Worm (Caenorhabditis elegans): ENCODE results near the gene fipr-5.

fipr-5 gene

DNA sequence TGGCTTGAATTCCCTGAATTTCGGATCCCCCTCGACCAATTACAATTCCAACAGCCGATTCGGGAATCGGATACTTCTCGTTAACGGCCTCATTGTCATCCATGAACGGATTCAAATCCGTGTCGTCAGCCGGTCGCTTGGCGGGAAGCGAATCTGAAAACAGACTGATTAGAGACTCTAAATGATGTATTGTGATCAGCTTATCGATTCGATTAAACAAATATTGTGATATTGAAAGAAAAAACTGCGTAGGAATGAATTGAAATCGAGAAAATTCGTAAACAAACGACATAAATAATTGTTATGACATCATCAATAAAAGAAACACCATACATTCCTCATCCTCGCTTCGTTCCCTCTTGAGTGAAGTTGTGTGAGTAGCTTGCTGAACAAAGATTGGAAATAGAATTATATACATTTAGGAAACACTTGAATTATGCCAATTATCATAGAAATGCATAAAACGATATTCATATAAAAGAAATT, 16.8 kb upstream of the fipr-5 start (continued):
- TF ChIP-seq zim-3 (tag; optimal IDR thresholded peaks at IDR 0.05) (peak; percentile 4), madf-3 (GFP tag; IDR thresholded peaks at IDR 0.05) (peak; percentile 88), ets-4 (GFP tag; optimal IDR thresholded peaks at IDR 0.05) (no peak), C06A6.2 (GFP tag; conservative IDR thresholded peaks at IDR 0.05) (no peak), nhr-90 (tag; optimal IDR thresholded peaks at IDR 0.05) (no peak), B0336.3 (GFP tag; IDR thresholded peaks at IDR 0.05) (peak; percentile 82), egrh-3 (GFP tag; IDR thresholded peaks at IDR 0.05) (no peak), Y53F4B.3 (GFP tag; IDR thresholded peaks at IDR 0.05) (no peak), attf-5 (GFP tag; optimal IDR thresholded peaks at IDR 0.05) (no peak), lsl-1 (GFP tag; optimal IDR thresholded peaks at IDR 0.05) (no peak), nhr-27 (tag; optimal IDR thresholded peaks at IDR 0.05) (peak; percentile 82), dpl-1 (GFP tag; optimal IDR thresholded peaks at IDR 0.05) (no peak), hsf-1 (GFP tag; IDR thresholded peaks at IDR 0.05) (0 out of 2 replicates have a peak, but pooled peaks have one; percentile 63), F10E7.11 (tag; optimal IDR thresholded peaks at IDR 0.05) (peak; percentile 93), snpc-4 (GFP tag; optimal IDR thresholded peaks at IDR 0.05) (no peak), snpc-4 (tag; optimal IDR thresholded peaks at IDR 0.05) (peak in 1 of 4 experiments; percentile 2), efl-1 (GFP tag; optimal IDR thresholded peaks at IDR 0.05) (no peak), zfh-2 (GFP tag; conservative IDR thresholded peaks at IDR 0.05) (no peak), atf-7 (tag; optimal IDR thresholded peaks at IDR 0.05) (peak; percentile 73), Y79H2A.3 (GFP tag; conservative IDR thresholded peaks at IDR 0.05) (peak; percentile 95), lag-1 (GFP tag; IDR thresholded peaks at IDR 0.05) (no peak), nfya-1 (tag; optimal IDR thresholded peaks at IDR 0.05; ENCODE audit: borderline replicate concordance, insufficient read depth) (no peak), B0035.1 (tag; optimal IDR thresholded peaks at IDR 0.05) (peak; percentile 10), F57A8.1 (GFP tag; optimal IDR thresholded peaks at IDR 0.05) (no peak), somi-1 (GFP tag; optimal IDR thresholded peaks at IDR 0.05) (no peak), him-1 (tag; optimal IDR thresholded peaks at IDR 0.05) (no peak), athp-1 (tag; optimal IDR thresholded peaks at IDR 0.05) (peak; percentile 95), let-526 (GFP tag; IDR thresholded peaks at IDR 0.05) (no peak), pha-4 (tag; optimal IDR thresholded peaks at IDR 0.05) (no peak), tlf-1 (GFP tag; optimal IDR thresholded peaks at IDR 0.05) (peak; percentile 1), tbx-9 (tag; optimal IDR thresholded peaks at IDR 0.05; ENCODE audit: borderline replicate concordance) (no peak), hlh-12 (tag; optimal IDR thresholded peaks at IDR 0.05) (no peak), lsy-27 (tag; optimal IDR thresholded peaks at IDR 0.05; ENCODE audit: borderline replicate concordance, insufficient read depth) (no peak), lir-1 (GFP tag; conservative IDR thresholded peaks at IDR 0.05) (no peak), hlh-26 (GFP tag; conservative IDR thresholded peaks at IDR 0.05) (no peak), aptf-3 (GFP tag; IDR thresholded peaks at IDR 0.05) (no peak), sea-2 (GFP tag; IDR thresholded peaks at IDR 0.05) (no peak), ccch-3 (GFP tag; optimal IDR thresholded peaks at IDR 0.05) (no peak), lin-40 (tag; optimal IDR thresholded peaks at IDR 0.05) (no peak), C17E4.6 (GFP tag; IDR thresholded peaks at IDR 0.05) (peak; percentile 49; the same call in 1 of the 2 replicates), madf-8 (GFP tag; conservative IDR thresholded peaks at IDR 0.05) (no peak), repo-1 (tag; optimal IDR thresholded peaks at IDR 0.05) (no peak), F23B12.7 (tag; optimal IDR thresholded peaks at IDR 0.05; ENCODE audit: insufficient read depth) (no peak), dox-1 (GFP tag; IDR thresholded peaks at IDR 0.05) (peak; percentile 30; the same call in 1 of the 2 replicates), fkh-3 (tag; optimal IDR thresholded peaks at IDR 0.05) (peak; percentile 54), T07F8.4 (tag; optimal IDR thresholded peaks at IDR 0.05) (no peak), mxl-1 (tag; optimal IDR thresholded peaks at IDR 0.05) (no peak), xnd-1 (tag; optimal IDR thresholded peaks at IDR 0.05) (peak; percentile 28), dpff-1 (tag; optimal IDR thresholded peaks at IDR 0.05) (peak; percentile 93)
